Worm (Caenorhabditis elegans) whole organism, young adult: ENCODE measurements around the gene fem-2.

Source experiments
- K11D2.4 ChIP-seq: fragments of 200-800 bp; sonication (Bioruptor generic); IDR thresholded peaks from 2 replicates; pipeline ENCODE4 v1.3.6; 2022; ENCODE audit warnings: missing genetic modification reagents, missing genetic modification characterization, missing compliant biosample characterization
- Y95B8A.8 ChIP-seq: fragments of 200-800 bp; sonication (Bioruptor generic); IDR thresholded peaks from 2 replicates; pipeline ENCODE4 v1.3.6; 2022; ENCODE audit warnings: missing genetic modification reagents, missing genetic modification characterization, missing compliant biosample characterization
- ama-1 ChIP-seq, 3 experiments: fragments of 150-350 bp in 1 of 3; sonication (generic microtip) in 2 of 3; optimal IDR thresholded peaks; 2 replicates each; lab custom pipeline; 2014 to 2018; ENCODE audit warnings: missing biosample characterization in 2 of 3, missing genetic modification characterization in 2 of 3, missing genetic modification reagents in 2 of 3
- ets-4 ChIP-seq: fragments of 200-800 bp; sonication (Bioruptor generic); optimal IDR thresholded peaks from 2 replicates; lab custom pipeline; 2018; ENCODE audit warnings: mild to moderate bottlenecking, missing genetic modification characterization, missing compliant biosample characterization
- him-1 ChIP-seq: sonication (generic microtip); optimal IDR thresholded peaks from 2 replicates; lab custom pipeline; 2016; ENCODE audit warnings: missing genotype, missing genetic modification reagents, missing genetic modification characterization, missing compliant biosample characterization
- lag-1 ChIP-seq: fragments of 200-800 bp; sonication (Bioruptor generic); IDR thresholded peaks from 2 replicates; pipeline ENCODE4 v1.3.6; 2022; ENCODE audit warnings: missing genetic modification reagents, missing genetic modification characterization, missing compliant biosample characterization
- lin-35 ChIP-seq, 3 experiments: fragments of 150-350 bp in 2 of 3; sonication (generic microtip) in 1 of 3; optimal IDR thresholded peaks; 2 replicates each; lab custom pipeline; 2014 to 2018; ENCODE audit warnings: missing biosample characterization in 3 of 3, missing genetic modification characterization in 3 of 3, missing genetic modification reagents in 3 of 3
- mes-4 ChIP-seq: sonication (generic microtip); optimal IDR thresholded peaks from 2 replicates; lab custom pipeline; 2016; ENCODE audit warnings: missing genotype, missing genetic modification characterization, missing compliant biosample characterization
- mxl-1 ChIP-seq: sonication (generic microtip); optimal IDR thresholded peaks from 2 replicates; lab custom pipeline; 2016; ENCODE audit warnings: missing genetic modification characterization, missing compliant biosample characterization
- nfya-2 ChIP-seq: fragments of 200-800 bp; sonication (Bioruptor generic); IDR thresholded peaks from 2 replicates; pipeline ENCODE4 v1.3.6; 2022; ENCODE audit warnings: missing genetic modification reagents, missing genetic modification characterization, missing compliant biosample characterization
- snpc-1.3 ChIP-seq: sonication (generic microtip); optimal IDR thresholded peaks from 2 replicates; lab custom pipeline; 2017; ENCODE audit warnings: missing genetic modification characterization, mild to moderate bottlenecking, missing compliant biosample characterization, antibody characterized with exemption, moderate library complexity, missing genotype, missing genetic modification reagents; ENCODE audit not compliant: insufficient read depth
- tbp1 ChIP-seq: fragments of 200-800 bp; sonication (Bioruptor generic); optimal IDR thresholded peaks from 2 replicates; lab custom pipeline; 2018; ENCODE audit warnings: mild to moderate bottlenecking, missing genetic modification characterization, missing compliant biosample characterization

- TF ChIP-seq lag-1 (GFP tag; lab: Robert Waterston, UW) (no peak), mxl-1 (tag; lab: Kevin White, UChicago) (no peak), ama-1 (optimal IDR thresholded peaks at IDR 0.05; lab: Kevin White, UChicago) (no peak), ama-1 (GFP tag; optimal IDR thresholded peaks at IDR 0.05; lab: Kevin White, UChicago) (no peak), ets-4 (GFP tag; lab: Kevin White, UChicago) (no peak), him-1 (tag; lab: Kevin White, UChicago) (no peak), snpc-1.3 (tag; lab: Kevin White, UChicago) (no peak), mes-4 (tag; lab: Kevin White, UChicago) (no peak), K11D2.4 (GFP tag; lab: Robert Waterston, UW) (no peak), lin-35 (GFP tag; optimal IDR thresholded peaks at IDR 0.05; lab: Kevin White, UChicago) (no peak), tbp1 (no peak), nfya-2 (no peak), Y95B8A.8 (GFP tag; lab: Robert Waterston, UW) (no peak)
Observed at ce11 chrIII:650539-650938, 16.1 kb upstream of the fem-2 start.
